Fruit fly (Drosophila melanogaster): Measurements from ENCODE around the gene Pus10.

The Pus10 gene

dm6 chr2L:171499-172250 lies 16.6 kb upstream of the Pus10 start (continued):
- peak; percentile 51 for TF ChIP-seq Met (GFP tag; optimal IDR thresholded peaks at IDR 0.05)
- peak; percentile 45 for TF ChIP-seq lz (GFP tag; optimal IDR thresholded peaks at IDR 0.05)
- peak; percentile 62 for TF ChIP-seq esn (GFP tag; optimal IDR thresholded peaks at IDR 0.05)
- TF ChIP-seq Blimp-1 (GFP tag; optimal IDR thresholded peaks at IDR 0.05) = no peak
- TF ChIP-seq Sox14 (GFP tag; optimal IDR thresholded peaks at IDR 0.05) = peak; percentile 48
- peak; percentile 59 for TF ChIP-seq net (GFP tag; optimal IDR thresholded peaks at IDR 0.05)
- TF ChIP-seq OdsH (GFP tag; optimal IDR thresholded peaks at IDR 0.05) = peak; percentile 81
- peak; percentile 7 for TF ChIP-seq CG31627 (GFP tag; optimal IDR thresholded peaks at IDR 0.05)
- peak; percentile 34 for TF ChIP-seq CG8632 (GFP tag; optimal IDR thresholded peaks at IDR 0.05)
- peak; percentile 37 for TF ChIP-seq Sox15 (GFP tag; optimal IDR thresholded peaks at IDR 0.05)
- TF ChIP-seq ss (GFP tag; optimal IDR thresholded peaks at IDR 0.05) = peak; percentile 74 to 76
- TF ChIP-seq CG32006 (GFP tag; optimal IDR thresholded peaks at IDR 0.05) = peak; percentile 86

- TF ChIP-seq CG11902 (GFP tag; optimal IDR thresholded peaks at IDR 0.05) = no peak
- no peak for TF ChIP-seq Sox102F (GFP tag; optimal IDR thresholded peaks at IDR 0.05)
- TF ChIP-seq fkh (GFP tag; optimal IDR thresholded peaks at IDR 0.05) = peak; percentile 67
- no peak for TF ChIP-seq fd59A (GFP tag; optimal IDR thresholded peaks at IDR 0.05)
- TF ChIP-seq Ets96B (tag; optimal IDR thresholded peaks at IDR 0.05) = no peak
- peak; percentile 68 for TF ChIP-seq vri (GFP tag; optimal IDR thresholded peaks at IDR 0.05)
- TF ChIP-seq Eip78C (GFP tag) = peak; percentile 52
- TF ChIP-seq dsx (GFP tag; optimal IDR thresholded peaks at IDR 0.05; ENCODE audit: poor library complexity, severe bottlenecking) = no peak
These were observed 15.3 kb upstream of the Pus10 start for dm6 chr2L:170383-170782.

DNA sequence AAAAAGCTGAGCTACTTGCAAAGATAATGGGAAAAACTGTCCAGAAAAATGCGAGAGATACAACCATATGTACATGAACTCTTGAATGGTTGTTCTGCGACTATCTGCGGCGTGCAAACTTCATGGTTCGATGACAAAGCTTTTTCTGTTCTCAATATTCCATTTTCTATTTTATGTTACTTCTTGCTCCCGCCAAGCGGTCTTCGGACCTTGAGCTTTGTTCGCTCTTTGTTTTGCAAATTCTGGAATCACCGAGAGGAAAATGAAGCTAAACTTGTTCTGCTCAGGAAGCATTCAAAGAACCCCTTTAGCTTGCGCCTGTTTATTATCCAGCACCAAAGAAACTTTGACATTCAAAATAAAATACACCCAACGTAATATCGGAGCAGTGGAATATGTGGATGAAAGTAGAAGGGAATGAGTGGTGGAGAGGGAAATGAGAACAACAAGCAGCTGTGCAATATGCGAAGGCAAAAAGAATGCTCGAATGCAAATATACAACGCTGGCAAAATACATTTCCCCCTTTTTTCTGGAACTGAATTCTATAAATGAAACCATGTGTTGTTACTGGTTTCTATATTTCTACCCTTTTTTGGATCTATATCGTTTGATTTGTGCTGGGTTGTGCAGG lies 13.3 kb upstream of the Pus10 start:
- TF ChIP-seq vri (GFP tag; optimal IDR thresholded peaks at IDR 0.05) (peak; percentile 16), CG11762 (GFP tag; optimal IDR thresholded peaks at IDR 0.05; ENCODE audit: insufficient read depth) (no peak), achi (GFP tag; optimal IDR thresholded peaks at IDR 0.05) (no peak), Smox (GFP tag; optimal IDR thresholded peaks at IDR 0.05) (no peak), CG6163 (GFP tag; IDR thresholded peaks at IDR 0.05) (no peak; the same call in 1 of the 3 replicates), CG34406 (GFP tag; optimal IDR thresholded peaks at IDR 0.05) (no peak), spab (GFP tag; optimal IDR thresholded peaks at IDR 0.05) (peak; percentile 46), svp (GFP tag) (no peak), CG6276 (GFP tag; optimal IDR thresholded peaks at IDR 0.05) (peak; percentile 76), CG10669 (GFP tag; optimal IDR thresholded peaks at IDR 0.05) (peak; percentile 39), CG6854 (GFP tag; optimal IDR thresholded peaks at IDR 0.05) (no peak), Ets96B (tag; optimal IDR thresholded peaks at IDR 0.05) (no peak), CG11294 (GFP tag; IDR thresholded peaks at IDR 0.05) (no peak), fd85E (GFP tag; optimal IDR thresholded peaks at IDR 0.05) (no peak), lz (GFP tag; optimal IDR thresholded peaks at IDR 0.05) (no peak), esn (GFP tag; optimal IDR thresholded peaks at IDR 0.05) (no peak), CG4318 (GFP tag; optimal IDR thresholded peaks at IDR 0.05) (no peak), CG7368 (GFP tag; optimal IDR thresholded peaks at IDR 0.05) (no peak), CG31627 (GFP tag; optimal IDR thresholded peaks at IDR 0.05) (no peak), Eip78C (GFP tag) (peak; percentile 54), CG8119 (GFP tag; IDR thresholded peaks at IDR 0.05) (peak; percentile 35; the same call in 1 of the 3 replicates), CG32006 (GFP tag; optimal IDR thresholded peaks at IDR 0.05) (no peak), Hr38 (GFP tag; optimal IDR thresholded peaks at IDR 0.05) (no peak), cyc (GFP tag; optimal IDR thresholded peaks at IDR 0.05) (no peak), salr (GFP tag; optimal IDR thresholded peaks at IDR 0.05) (no peak), CG1621 (tag; optimal IDR thresholded peaks at IDR 0.05) (peak; percentile 12), CG11902 (GFP tag; optimal IDR thresholded peaks at IDR 0.05) (no peak), fkh (GFP tag; optimal IDR thresholded peaks at IDR 0.05) (no peak), CG6808 (GFP tag; optimal IDR thresholded peaks at IDR 0.05) (peak; percentile 76), Gug (GFP tag; IDR thresholded peaks at IDR 0.05) (no peak), dac (GFP tag; optimal IDR thresholded peaks at IDR 0.05) (no peak), Hr4 (GFP tag; optimal IDR thresholded peaks at IDR 0.05) (no peak), Blimp-1 (GFP tag; optimal IDR thresholded peaks at IDR 0.05) (no peak), CG15336 (GFP tag; IDR thresholded peaks at IDR 0.05) (no peak), Hr39 (GFP tag; optimal IDR thresholded peaks at IDR 0.05) (no peak), fd59A (GFP tag; optimal IDR thresholded peaks at IDR 0.05) (no peak)

Data from whole organism, prepupa.